Fruit fly (Drosophila melanogaster): ENCODE data around the gene PH4alphaNE1.
A peak's percentile ranks its signal among the peaks of the same experiment; 100 is the strongest.

PH4alphaNE1 gene

dm6 chr3R:30531989-30532653 is 32.0 kb upstream of the PH4alphaNE1 start, which contains the start of gene tmod (continued):
- no peak for TF ChIP-seq CG43689 (GFP tag; IDR thresholded peaks at IDR 0.05)
- TF ChIP-seq wek (GFP tag; optimal IDR thresholded peaks at IDR 0.05): peak; percentile 55
- peak; percentile 32 for TF ChIP-seq mirr (GFP tag; optimal IDR thresholded peaks at IDR 0.05)
- peak; percentile 27 for TF ChIP-seq Camta (GFP tag; optimal IDR thresholded peaks at IDR 0.05)
- no peak for TF ChIP-seq HmgD (GFP tag; optimal IDR thresholded peaks at IDR 0.05)
- peak; percentile 12 for TF ChIP-seq CG6854 (GFP tag; optimal IDR thresholded peaks at IDR 0.05)
- TF ChIP-seq dan (GFP tag; IDR thresholded peaks at IDR 0.05): no peak
- TF ChIP-seq Ets65A (GFP tag): peak; percentile 91
- peak; percentile 40 for TF ChIP-seq lab (GFP tag; optimal IDR thresholded peaks at IDR 0.05)
- no peak for TF ChIP-seq pros (GFP tag; optimal IDR thresholded peaks at IDR 0.05)
- no peak for TF ChIP-seq CG7963 (GFP tag; IDR thresholded peaks at IDR 0.05; ENCODE audit: partially characterized antibody)
- TF ChIP-seq CG4360 (GFP tag; IDR thresholded peaks at IDR 0.05): no peak
- peak; percentile 27 for TF ChIP-seq Atf-2 (GFP tag; optimal IDR thresholded peaks at IDR 0.05)
- no peak for TF ChIP-seq NC2α (GFP tag; optimal IDR thresholded peaks at IDR 0.05)
- TF ChIP-seq CG9797 (GFP tag; optimal IDR thresholded peaks at IDR 0.05): no peak
- no peak for TF ChIP-seq CG16863 (GFP tag; optimal IDR thresholded peaks at IDR 0.05)
- TF ChIP-seq CG16813 (GFP tag; IDR thresholded peaks at IDR 0.05; ENCODE audit: partially characterized antibody): no peak
- no peak for TF ChIP-seq CG7745 (tag; optimal IDR thresholded peaks at IDR 0.05)
- TF ChIP-seq gfzf (GFP tag; optimal IDR thresholded peaks at IDR 0.05): no peak
- peak; percentile 34 for TF ChIP-seq tin (GFP tag; optimal IDR thresholded peaks at IDR 0.05)
- peak; percentile 48 for TF ChIP-seq CG8924 (tag; optimal IDR thresholded peaks at IDR 0.05)
- no peak for TF ChIP-seq stwl (tag; optimal IDR thresholded peaks at IDR 0.05)
- no peak for TF ChIP-seq CG17829 (tag; optimal IDR thresholded peaks at IDR 0.05)
- peak; percentile 65; the same call in 2 of the 3 replicates for TF ChIP-seq ci (GFP tag; IDR thresholded peaks at IDR 0.05)
- TF ChIP-seq da (GFP tag; optimal IDR thresholded peaks at IDR 0.05): no peak
- peak; percentile 50 for TF ChIP-seq Six4 (GFP tag; optimal IDR thresholded peaks at IDR 0.05)
- TF ChIP-seq CG10431 (GFP tag; optimal IDR thresholded peaks at IDR 0.05): no peak
- TF ChIP-seq Meics (GFP tag; optimal IDR thresholded peaks at IDR 0.05): peak; percentile 44
- TF ChIP-seq caup (GFP tag; optimal IDR thresholded peaks at IDR 0.05; ENCODE audit: severe bottlenecking): peak; percentile 24
- no peak for TF ChIP-seq ttk (GFP tag; IDR thresholded peaks at IDR 0.05)
- no peak for TF ChIP-seq Lpt (GFP tag; optimal IDR thresholded peaks at IDR 0.05)
- no peak for TF ChIP-seq TFAM (GFP tag; optimal IDR thresholded peaks at IDR 0.05)
- no peak for TF ChIP-seq CG17361 (GFP tag; IDR thresholded peaks at IDR 0.05)
- 0 out of 4 replicates have a peak, but pooled peaks have one; percentile 64 for TF ChIP-seq chinmo (GFP tag; IDR thresholded peaks at IDR 0.05; ENCODE audit: partially characterized antibody)
- no peak for TF ChIP-seq ap (GFP tag; IDR thresholded peaks at IDR 0.05)
- TF ChIP-seq CG1603 (tag; optimal IDR thresholded peaks at IDR 0.05): peak; percentile 45
- TF ChIP-seq gcm2 (GFP tag; optimal IDR thresholded peaks at IDR 0.05): no peak
- TF ChIP-seq MESR4 (GFP tag; optimal IDR thresholded peaks at IDR 0.05): no peak
- TF ChIP-seq Dref (GFP tag; IDR thresholded peaks at IDR 0.05): no peak
- TF ChIP-seq CG6683 (GFP tag; optimal IDR thresholded peaks at IDR 0.05): no peak
- TF ChIP-seq pan (optimal IDR thresholded peaks at IDR 0.05): no peak
- no peak for TF ChIP-seq pan (GFP tag; optimal IDR thresholded peaks at IDR 0.05 in 1 of 2, IDR thresholded peaks at IDR 0.05 in 1 of 2)
- peak; percentile 49; the same call in 2 of the 3 replicates for TF ChIP-seq tgo (GFP tag; IDR thresholded peaks at IDR 0.05)
- peak; percentile 36; the same call in 1 of the 3 replicates for TF ChIP-seq sr (GFP tag; IDR thresholded peaks at IDR 0.05)
- TF ChIP-seq MTF-1 (GFP tag; optimal IDR thresholded peaks at IDR 0.05; ENCODE audit: borderline replicate concordance): no peak
- no peak for TF ChIP-seq bab2 (GFP tag; optimal IDR thresholded peaks at IDR 0.05)
- TF ChIP-seq D19A (tag; optimal IDR thresholded peaks at IDR 0.05): peak; percentile 54
- TF ChIP-seq HLH54F (GFP tag; optimal IDR thresholded peaks at IDR 0.05): peak; percentile 19
- no peak for TF ChIP-seq klu (GFP tag; IDR thresholded peaks at IDR 0.05)
- TF ChIP-seq aop (GFP tag; IDR thresholded peaks at IDR 0.05): peak; percentile 95
